Worm (Caenorhabditis elegans) whole organism, L1 larva: ENCODE data around the gene srh-183.
A peak's percentile ranks its signal among the peaks of the same experiment; 100 is the strongest.

Source experiments
- F16B12.6 ChIP-seq: fragments of 150-350 bp; optimal IDR thresholded peaks from 2 replicates; lab custom pipeline; 2014; ENCODE audit warnings: missing biosample characterization, missing genetic modification characterization
- Y116A8C.19 ChIP-seq: sonication (generic microtip); optimal IDR thresholded peaks from 2 replicates; lab custom pipeline; 2016; ENCODE audit warnings: missing compliant biosample characterization, missing genetic modification characterization, borderline replicate concordance
- aha-1 ChIP-seq: fragments of 150-350 bp; optimal IDR thresholded peaks from 2 replicates; lab custom pipeline; 2014; ENCODE audit warnings: missing biosample characterization, missing genetic modification characterization
- alr-1 ChIP-seq: fragments of 200-800 bp; sonication (Bioruptor generic); optimal IDR thresholded peaks from 2 replicates; lab custom pipeline; 2018; ENCODE audit warnings: borderline replicate concordance, mild to moderate bottlenecking, missing genetic modification characterization, missing compliant biosample characterization
- ceh-8 ChIP-seq: fragments of 200-800 bp; sonication (Bioruptor generic); optimal IDR thresholded peaks from 2 replicates; lab custom pipeline; 2018; ENCODE audit warnings: mild to moderate bottlenecking, missing genetic modification characterization, moderate library complexity, missing compliant biosample characterization
- ces-1 ChIP-seq: fragments of 150-350 bp; optimal IDR thresholded peaks from 2 replicates; lab custom pipeline; 2014; ENCODE audit warnings: missing biosample characterization, missing genetic modification reagents, missing genetic modification characterization
- efl-1 ChIP-seq, 4 experiments: fragments of 150-350 bp; optimal IDR thresholded peaks in 3 of 4; peaks in 1 of 4; 1 replicate in 1 of 4; 2 replicates in 3 of 4; lab custom pipeline; 2014; ENCODE audit warnings: missing biosample characterization in 2 of 4, missing genetic modification characterization in 2 of 4, missing genetic modification reagents in 2 of 4
- efl-3 ChIP-seq: fragments of 200-800 bp; sonication (Bioruptor generic); optimal IDR thresholded peaks from 2 replicates; lab custom pipeline; 2018; ENCODE audit warnings: mild to moderate bottlenecking, missing genetic modification characterization, missing compliant biosample characterization
- egl-13 ChIP-seq: sonication (generic microtip); optimal IDR thresholded peaks from 2 replicates; lab custom pipeline; 2016; ENCODE audit warnings: missing genotype, missing genetic modification reagents, missing genetic modification characterization, missing compliant biosample characterization
- egl-27 ChIP-seq, 2 experiments: fragments of 150-350 bp in 1 of 2; sonication (generic microtip); optimal IDR thresholded peaks; 3 replicates each; lab custom pipeline; 2017 to 2018; ENCODE audit warnings: missing biosample characterization in 2 of 2, missing genetic modification characterization in 2 of 2, missing genetic modification reagents in 2 of 2
- elt-2 ChIP-seq: sonication (generic microtip); optimal IDR thresholded peaks from 2 replicates; lab custom pipeline; 2016; ENCODE audit warnings: missing genetic modification characterization, mild to moderate bottlenecking, inconsistent platforms, missing compliant biosample characterization, missing genetic modification reagents
- fkh-10 ChIP-seq: sonication (generic microtip); optimal IDR thresholded peaks from 2 replicates; lab custom pipeline; 2017; ENCODE audit warnings: missing biosample characterization, missing genetic modification reagents, missing genetic modification characterization
- fos-1 ChIP-seq: fragments of 150-350 bp; optimal IDR thresholded peaks from 2 replicates; lab custom pipeline; 2014; ENCODE audit warnings: missing biosample characterization, missing genetic modification characterization
- hlh-17 ChIP-seq: fragments of 200-800 bp; sonication (Bioruptor generic); optimal IDR thresholded peaks from 2 replicates; lab custom pipeline; 2018; ENCODE audit warnings: missing genetic modification characterization, mild to moderate bottlenecking, missing compliant biosample characterization, moderate library complexity, borderline replicate concordance
- irx-1 ChIP-seq: sonication (generic microtip); optimal IDR thresholded peaks from 2 replicates; lab custom pipeline; 2016; ENCODE audit warnings: missing genetic modification characterization, missing compliant biosample characterization
- jun-1 ChIP-seq: fragments of 150-350 bp; optimal IDR thresholded peaks from 2 replicates; lab custom pipeline; 2014; ENCODE audit warnings: missing biosample characterization, missing genetic modification reagents, missing genetic modification characterization
- lin-35 ChIP-seq, 2 experiments: fragments of 150-350 bp; optimal IDR thresholded peaks; 2 replicates each; lab custom pipeline; 2014; ENCODE audit warnings: missing biosample characterization in 2 of 2, missing genetic modification characterization in 2 of 2, missing genetic modification reagents in 2 of 2
- mdl-1 ChIP-seq, 2 experiments: fragments of 150-350 bp; optimal IDR thresholded peaks; 2 replicates each; lab custom pipeline; 2014 to 2017; ENCODE audit warnings: missing biosample characterization in 2 of 2, missing genetic modification characterization in 2 of 2, inconsistent platforms in 1 of 2
- mep-1 ChIP-seq: fragments of 150-350 bp; optimal IDR thresholded peaks from 2 replicates; lab custom pipeline; 2014; ENCODE audit warnings: missing biosample characterization, missing genetic modification characterization
- nhr-20 ChIP-seq: sonication (generic microtip); optimal IDR thresholded peaks from 2 replicates; lab custom pipeline; 2016; ENCODE audit warnings: mild to moderate bottlenecking, missing genetic modification characterization, missing compliant biosample characterization
- nhr-237 ChIP-seq: fragments of 150-350 bp; optimal IDR thresholded peaks from 2 replicates; lab custom pipeline; 2014; ENCODE audit warnings: missing biosample characterization, missing genetic modification characterization
- nhr-28 ChIP-seq: fragments of 150-350 bp; optimal IDR thresholded peaks from 2 replicates; lab custom pipeline; 2014; ENCODE audit warnings: missing biosample characterization, missing genetic modification characterization
- nhr-47 ChIP-seq: sonication (generic microtip); optimal IDR thresholded peaks from 2 replicates; lab custom pipeline; 2016; ENCODE audit warnings: mild to moderate bottlenecking, missing genetic modification characterization, moderate library complexity, missing compliant biosample characterization
- nhr-84 ChIP-seq: sonication (generic microtip); optimal IDR thresholded peaks from 2 replicates; lab custom pipeline; 2017; ENCODE audit warnings: missing biosample characterization, missing genetic modification characterization
- nhr-90 ChIP-seq: sonication (generic microtip); optimal IDR thresholded peaks from 2 replicates; lab custom pipeline; 2016; ENCODE audit warnings: mild to moderate bottlenecking, missing genetic modification characterization, missing compliant biosample characterization; ENCODE audit not compliant: poor library complexity
- pag-3 ChIP-seq: sonication (generic microtip); optimal IDR thresholded peaks from 2 replicates; lab custom pipeline; 2017; ENCODE audit warnings: missing genetic modification characterization, mild to moderate bottlenecking, missing compliant biosample characterization, antibody characterized with exemption, borderline replicate concordance; ENCODE audit not compliant: insufficient read depth
- pax-3 ChIP-seq: fragments of 200-800 bp; sonication (Bioruptor generic); optimal IDR thresholded peaks from 2 replicates; lab custom pipeline; 2018; ENCODE audit warnings: mild to moderate bottlenecking, missing genetic modification characterization, moderate library complexity, missing compliant biosample characterization
- tbx-2 ChIP-seq: sonication (generic microtip); optimal IDR thresholded peaks from 2 replicates; lab custom pipeline; 2016; ENCODE audit warnings: missing genetic modification characterization, missing compliant biosample characterization
- unc-62 ChIP-seq: fragments of 150-350 bp; optimal IDR thresholded peaks from 2 replicates; lab custom pipeline; 2014; ENCODE audit warnings: missing biosample characterization, missing genetic modification reagents, missing genetic modification characterization
- ztf-4 ChIP-seq: fragments of 150-350 bp; optimal IDR thresholded peaks from 2 replicates; lab custom pipeline; 2014; ENCODE audit warnings: missing biosample characterization, missing genetic modification characterization

The srh-183 gene

DNA sequence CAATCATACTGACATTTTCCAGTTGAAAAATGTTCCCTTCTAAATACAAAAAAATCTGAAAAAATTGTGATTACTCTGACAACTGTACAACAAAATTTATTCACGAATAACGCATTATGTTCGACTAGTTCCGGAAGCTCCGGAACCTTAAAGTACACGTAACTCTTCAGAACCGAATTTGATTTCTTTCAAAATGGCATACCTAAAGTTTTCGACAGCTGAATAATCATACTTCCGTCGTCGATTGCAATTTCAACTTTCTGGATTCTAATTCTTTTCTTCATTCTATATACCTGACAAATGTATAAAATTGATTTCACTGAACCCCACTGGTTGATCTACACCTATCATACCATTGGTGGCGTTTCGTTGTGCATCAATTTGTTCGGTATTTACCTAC, 9.6 kb upstream of the srh-183 start, which contains the start of gene sri-67:
Gene sri-67 (plus strand): TSS at position 301 of the 400 bp plus-strand sequence.
- no peak for TF ChIP-seq F16B12.6
- no peak for TF ChIP-seq fkh-10 (GFP tag; lab: Kevin White, UChicago)
- no peak for TF ChIP-seq Y116A8C.19 (tag; lab: Kevin White, UChicago)
- no peak for TF ChIP-seq fos-1 (tag; lab: Kevin White, UChicago)
- TF ChIP-seq ztf-4: no peak
- no peak for TF ChIP-seq nhr-28 (tag; lab: Kevin White, UChicago)
- TF ChIP-seq nhr-20 (tag; lab: Kevin White, UChicago): no peak
- no peak for TF ChIP-seq ceh-8 (GFP tag; lab: Kevin White, UChicago)
- no peak for TF ChIP-seq efl-3 (GFP tag; lab: Kevin White, UChicago)
- no peak for TF ChIP-seq efl-1 (optimal IDR thresholded peaks at IDR 0.05; lab: Kevin White, UChicago)
- TF ChIP-seq efl-1 (GFP tag; optimal IDR thresholded peaks at IDR 0.05 in 1 of 2; lab: Kevin White, UChicago): no peak
- no peak for TF ChIP-seq tbx-2 (tag; lab: Kevin White, UChicago)
- TF ChIP-seq mep-1: no peak
- no peak for TF ChIP-seq irx-1
- no peak for TF ChIP-seq nhr-90 (tag; lab: Kevin White, UChicago)
- no peak for TF ChIP-seq pax-3 (tag; lab: Kevin White, UChicago)
- TF ChIP-seq nhr-47: no peak
- no peak for TF ChIP-seq hlh-17 (GFP tag; lab: Kevin White, UChicago)
- no peak for TF ChIP-seq egl-13 (tag; lab: Kevin White, UChicago)
- no peak for TF ChIP-seq lin-35 (GFP tag; optimal IDR thresholded peaks at IDR 0.05; lab: Kevin White, UChicago)

DNA sequence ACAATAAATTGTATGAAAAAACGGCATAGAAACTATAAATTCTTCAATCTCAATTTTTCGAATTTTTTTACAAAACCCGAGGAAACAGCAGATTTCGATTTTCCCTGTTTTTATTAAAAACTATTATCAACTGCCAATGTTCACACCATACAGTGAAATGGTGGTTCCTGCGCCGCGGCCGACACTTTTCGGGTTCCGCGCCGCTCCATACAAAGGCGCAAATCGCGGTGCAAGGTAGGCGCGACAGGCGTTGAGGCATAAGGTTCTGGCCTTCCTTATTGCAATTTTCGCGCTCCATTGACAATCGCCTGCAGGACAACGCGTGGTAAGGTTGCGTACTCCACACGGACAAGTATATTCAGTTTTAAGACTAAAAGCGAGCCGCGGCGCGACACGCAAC, 8.7 kb upstream of the srh-183 start:
- TF ChIP-seq efl-1 (optimal IDR thresholded peaks at IDR 0.05; lab: Kevin White, UChicago) (no peak), efl-1 (GFP tag; optimal IDR thresholded peaks at IDR 0.05 in 1 of 2; lab: Kevin White, UChicago) (peak in 1 of 2 experiments; percentile 24), ces-1 (no peak)

DNA sequence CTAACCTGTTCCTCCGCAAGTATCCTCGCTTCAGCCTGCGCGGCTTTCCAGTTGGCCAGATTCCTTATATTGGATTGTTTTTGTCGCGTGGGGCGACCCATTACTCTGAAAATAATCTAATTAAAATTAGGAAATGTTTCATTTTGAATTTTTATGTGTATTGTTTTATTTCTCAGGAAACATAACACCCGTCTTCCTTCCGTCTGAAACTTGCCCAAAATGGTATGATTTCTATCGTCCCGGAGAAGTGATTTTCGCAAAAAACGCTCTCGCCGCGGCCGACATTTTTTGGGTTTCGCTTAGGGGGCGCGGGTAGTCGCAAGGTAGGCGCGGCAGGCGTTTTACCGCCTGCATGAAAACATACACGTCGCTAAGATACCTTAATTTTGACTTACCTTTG, 8.1 kb upstream of the srh-183 start, which contains the start of gene clec-260:
Gene clec-260 (minus strand): TSS at position 101 of the 400 bp plus-strand sequence.
- no peak for TF ChIP-seq jun-1
- no peak for TF ChIP-seq nhr-84 (tag; lab: Kevin White, UChicago)
- TF ChIP-seq egl-27 (tag; optimal IDR thresholded peaks at IDR 0.05; lab: Kevin White, UChicago): no peak
- no peak for TF ChIP-seq unc-62 (GFP tag; lab: Kevin White, UChicago)
- no peak for TF ChIP-seq ztf-4
- no peak for TF ChIP-seq mdl-1 (tag; optimal IDR thresholded peaks at IDR 0.05; lab: Kevin White, UChicago)

DNA sequence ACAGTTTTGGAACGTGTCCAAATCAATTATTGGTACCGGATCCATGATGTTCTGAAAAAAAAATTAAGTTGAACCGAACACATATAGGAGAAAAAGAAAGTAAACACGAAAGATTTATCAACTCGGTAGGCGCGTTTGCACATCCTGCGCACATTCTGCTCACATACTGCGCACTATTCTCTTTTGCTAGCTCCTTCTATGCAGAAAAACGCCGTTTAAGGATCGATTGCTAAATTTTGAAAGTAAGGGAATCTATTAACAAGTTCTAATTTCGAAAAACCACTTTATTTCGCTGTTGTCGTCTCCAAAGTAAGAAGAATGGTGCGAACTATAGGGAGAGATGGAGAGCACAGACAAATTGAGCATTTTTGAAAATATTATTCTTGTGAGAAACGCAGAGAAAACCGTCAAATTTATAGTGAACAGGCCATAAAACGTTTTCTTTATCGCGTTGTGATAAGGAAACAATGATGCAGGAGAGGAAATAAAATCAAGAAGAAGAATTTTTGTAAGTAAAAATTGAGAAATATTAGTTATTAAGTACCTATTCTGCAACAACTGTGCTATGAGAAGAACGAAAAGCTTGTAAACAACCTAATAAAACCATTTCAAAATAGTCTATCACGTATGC, 3.8 kb upstream of the srh-183 start, which contains the start of gene Y60A3A.24:
Gene Y60A3A.24 (minus strand): TSS at position 51 of the 631 bp plus-strand sequence.
- TF ChIP-seq elt-2 (peak; percentile 60), efl-1 (optimal IDR thresholded peaks at IDR 0.05; lab: Kevin White, UChicago) (no peak), efl-1 (GFP tag; optimal IDR thresholded peaks at IDR 0.05 in 1 of 2; lab: Kevin White, UChicago) (peak in 1 of 2 experiments; percentile 47), nhr-90 (tag; lab: Kevin White, UChicago) (no peak), tbx-2 (tag; lab: Kevin White, UChicago) (no peak), pag-3 (no peak)
- TF ChIP-seq, all 84 proteins: peak for 2

DNA sequence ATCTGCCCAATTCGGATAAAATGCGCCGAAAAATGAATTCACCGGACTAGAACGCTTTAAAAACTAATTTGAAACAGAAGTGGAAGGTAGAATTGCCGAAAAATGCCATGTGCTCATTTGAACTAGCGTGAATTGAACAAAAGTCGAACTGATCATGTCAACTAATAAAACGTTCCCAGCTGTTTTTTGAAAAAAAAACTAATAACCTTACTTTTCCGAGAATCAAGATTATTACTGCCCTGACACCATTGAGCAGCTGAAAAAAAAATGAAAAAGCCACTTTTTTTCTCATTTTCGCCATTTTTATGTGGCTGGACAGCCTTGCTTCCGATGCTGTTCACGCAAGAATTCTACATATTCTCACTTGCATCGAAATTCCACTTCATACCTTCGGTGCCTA, 5.1 kb downstream of the srh-183 start, which contains the start of gene srh-173:
Gene srh-173 (plus strand): TSS at position 301 of the 400 bp plus-strand sequence.
- no peak for TF ChIP-seq nhr-237 (tag; lab: Kevin White, UChicago)

DNA sequence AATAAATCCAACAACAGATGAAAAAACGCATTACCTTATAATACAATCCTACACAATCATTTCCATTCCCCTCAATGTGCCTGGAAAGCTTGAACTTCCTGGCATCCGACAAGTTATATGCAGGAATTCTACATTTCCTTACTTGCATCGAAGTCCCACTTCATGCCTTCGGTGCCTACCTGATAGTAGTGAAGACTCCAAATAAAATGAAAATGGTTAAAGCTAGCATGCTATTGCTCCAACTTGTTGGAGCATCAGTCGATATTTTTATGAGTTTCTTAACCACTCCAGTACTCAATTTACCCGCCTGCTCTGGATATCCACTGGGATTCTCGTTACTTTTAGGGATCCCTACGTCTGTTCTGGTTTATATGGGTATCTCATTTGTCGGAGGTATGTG, 12.5 kb downstream of the srh-183 start, which contains the start of gene srh-171:
Gene srh-171 (plus strand): TSS at position 75 of the 400 bp plus-strand sequence.
- no peak for TF ChIP-seq efl-1 (optimal IDR thresholded peaks at IDR 0.05; lab: Kevin White, UChicago)
- TF ChIP-seq efl-1 (GFP tag; optimal IDR thresholded peaks at IDR 0.05 in 1 of 2; lab: Kevin White, UChicago): peak in 1 of 2 experiments; percentile 69
- TF ChIP-seq alr-1 (tag; lab: Kevin White, UChicago): no peak
- no peak for TF ChIP-seq aha-1 (tag; lab: Kevin White, UChicago)
- TF ChIP-seq, all 84 proteins: peak for 1
